Fruit fly (Drosophila melanogaster) whole organism, embryonic: ENCODE measurements around the gene CG3634.
A peak's percentile ranks its signal among the peaks of the same experiment; 100 is the strongest.

Experiments
- Aef1 ChIP-seq: fragments of 200-800 bp; sonication (Bioruptor generic); IDR thresholded peaks from 3 replicates; pipeline ENCODE4 v1.3.6; 2022; ENCODE audit warnings: missing biosample characterization, missing genetic modification characterization
- B-H1 ChIP-seq: fragments of 200-800 bp; sonication (Bioruptor generic); IDR thresholded peaks from 3 replicates; pipeline ENCODE4 v1.3.6; 2022; ENCODE audit warnings: missing biosample characterization, missing genetic modification characterization
- B-H2 ChIP-seq: fragments of 200-800 bp; sonication (Bioruptor generic); optimal IDR thresholded peaks from 2 replicates; lab custom pipeline; 2018; ENCODE audit warnings: missing biosample characterization, mild to moderate bottlenecking, missing genetic modification characterization
- Bdp1 ChIP-seq: fragments of 200-800 bp; sonication (Bioruptor generic); optimal IDR thresholded peaks from 3 replicates; lab custom pipeline; 2016; ENCODE audit warnings: missing biosample characterization, missing genetic modification characterization
- Blimp-1 ChIP-seq: fragments of 200-800 bp; sonication (Bioruptor generic); optimal IDR thresholded peaks from 3 replicates; lab custom pipeline; 2018; ENCODE audit warnings: missing biosample characterization, missing genetic modification characterization, mild to moderate bottlenecking, moderate library complexity, missing genetic modification reagents
- CG10209 ChIP-seq: fragments of 200-800 bp; sonication (Bioruptor generic); optimal IDR thresholded peaks from 3 replicates; lab custom pipeline; 2017; ENCODE audit warnings: missing biosample characterization, mild to moderate bottlenecking, missing genetic modification characterization, missing genetic modification reagents
- CG11456 ChIP-seq: fragments of 200-800 bp; sonication (Bioruptor generic); IDR thresholded peaks from 3 replicates; pipeline ENCODE4 v1.3.6; 2022; ENCODE audit warnings: missing biosample characterization, missing genetic modification characterization
- CG11560 ChIP-seq: fragments of 200-800 bp; sonication (Bioruptor generic); IDR thresholded peaks from 3 replicates; pipeline ENCODE4 v1.3.6; 2022; ENCODE audit warnings: missing biosample characterization, missing genetic modification characterization
- CG11723 ChIP-seq: fragments of 200-800 bp; sonication (Bioruptor generic); optimal IDR thresholded peaks from 2 replicates; lab custom pipeline; 2017; ENCODE audit warnings: missing biosample characterization, mild to moderate bottlenecking, missing genetic modification characterization
- CG16815 ChIP-seq: fragments of 200-800 bp; sonication (Bioruptor generic); optimal IDR thresholded peaks from 3 replicates; lab custom pipeline; 2017; ENCODE audit warnings: missing biosample characterization, mild to moderate bottlenecking, missing genetic modification characterization
- CG16863 ChIP-seq: fragments of 200-800 bp; sonication (Bioruptor generic); optimal IDR thresholded peaks from 3 replicates; lab custom pipeline; 2016; ENCODE audit warnings: missing biosample characterization, missing genetic modification characterization
- CG17385 ChIP-seq: fragments of 200-800 bp; sonication (Bioruptor generic); optimal IDR thresholded peaks from 3 replicates; lab custom pipeline; 2018; ENCODE audit warnings: missing biosample characterization, mild to moderate bottlenecking, missing genetic modification characterization
- CG2129 ChIP-seq: fragments of 200-800 bp; sonication (Bioruptor generic); IDR thresholded peaks from 2 replicates; pipeline ENCODE4 v1.3.6; 2022; ENCODE audit warnings: missing biosample characterization, missing genetic modification characterization; ENCODE audit not compliant: partially characterized antibody
- CG3163 ChIP-seq: fragments of 200-800 bp; sonication (Bioruptor generic); optimal IDR thresholded peaks from 3 replicates; lab custom pipeline; 2016; ENCODE audit warnings: missing biosample characterization, missing genetic modification characterization
- CG3726 ChIP-seq: fragments of 200-800 bp; sonication (Bioruptor generic); IDR thresholded peaks from 3 replicates; pipeline ENCODE4, ENCODE4 v1.3.6; 2022; ENCODE audit warnings: missing biosample characterization, missing genetic modification characterization
- CG3838 ChIP-seq: fragments of 200-800 bp; sonication (Bioruptor generic); optimal IDR thresholded peaks from 3 replicates; lab custom pipeline; 2016; ENCODE audit warnings: missing biosample characterization, missing genetic modification characterization
- CG4328 ChIP-seq: fragments of 200-800 bp; sonication (Bioruptor generic); optimal IDR thresholded peaks from 3 replicates; lab custom pipeline; 2017; ENCODE audit warnings: missing biosample characterization, missing genetic modification reagents, missing genetic modification characterization
- CG43689 ChIP-seq: fragments of 200-800 bp; sonication (Bioruptor generic); IDR thresholded peaks from 2 replicates; pipeline ENCODE4 v1.3.6; 2022; ENCODE audit warnings: missing biosample characterization, missing genetic modification characterization
- CG4617 ChIP-seq: fragments of 200-800 bp; sonication (Bioruptor generic); optimal IDR thresholded peaks from 3 replicates; lab custom pipeline; 2016; ENCODE audit warnings: missing biosample characterization, missing genetic modification characterization, borderline replicate concordance
- CG6272 ChIP-seq: fragments of 200-800 bp; sonication (Bioruptor generic); IDR thresholded peaks from 2 replicates; pipeline ENCODE4 v1.3.6; 2022; ENCODE audit warnings: missing biosample characterization, missing genetic modification characterization
- CG7556 ChIP-seq: fragments of 200-800 bp; sonication (Bioruptor generic); optimal IDR thresholded peaks from 2 replicates; lab custom pipeline; 2017; ENCODE audit warnings: missing biosample characterization, mild to moderate bottlenecking, missing genetic modification characterization
- CG8944 ChIP-seq: fragments of 200-800 bp; sonication (Bioruptor generic); optimal IDR thresholded peaks from 3 replicates; lab custom pipeline; 2016; ENCODE audit warnings: missing biosample characterization, missing genetic modification characterization
- CrebB ChIP-seq: fragments of 200-800 bp; sonication (Bioruptor generic); optimal IDR thresholded peaks from 3 replicates; lab custom pipeline; 2018; ENCODE audit warnings: missing biosample characterization, mild to moderate bottlenecking, missing genetic modification characterization
- Deaf1 ChIP-seq: fragments of 200-800 bp; optimal IDR thresholded peaks from 3 replicates; lab custom pipeline; 2019; ENCODE audit warnings: missing biosample characterization, mild to moderate bottlenecking, missing genetic modification characterization, moderate library complexity
- Dfd ChIP-seq, 2 experiments: fragments of >200 bp; optimal IDR thresholded peaks; 2 replicates each; lab custom pipeline; 2017; ENCODE audit warnings: missing biosample characterization in 2 of 2, missing genetic modification characterization in 2 of 2
- Dip2 ChIP-seq: fragments of 200-800 bp; sonication (Bioruptor generic); IDR thresholded peaks from 2 replicates; pipeline ENCODE4 v1.3.6; 2022; ENCODE audit warnings: missing biosample characterization, missing genetic modification characterization
- Dll ChIP-seq: fragments of 200-800 bp; sonication (Bioruptor generic); IDR thresholded peaks from 4 replicates; pipeline ENCODE4 v1.3.6; 2022; ENCODE audit warnings: missing biosample characterization, missing genetic modification characterization; ENCODE audit not compliant: partially characterized antibody
- E2f1 ChIP-seq: fragments of 200-800 bp; sonication (Bioruptor generic); IDR thresholded peaks from 2 replicates; pipeline ENCODE4 v1.3.6; 2022; ENCODE audit warnings: missing biosample characterization, missing genetic modification characterization
- Ets65A ChIP-seq: fragments of 200-800 bp; sonication (Bioruptor generic); peaks from one replicate; lab custom pipeline; 2016; ENCODE audit warnings: missing biosample characterization, missing genetic modification characterization
- Ets97D ChIP-seq: fragments of 200-800 bp; sonication (Bioruptor generic); optimal IDR thresholded peaks from 3 replicates; lab custom pipeline; 2016; ENCODE audit warnings: missing biosample characterization, missing genetic modification characterization
- HHEX ChIP-seq: fragments of 200-800 bp; sonication (Bioruptor generic); optimal IDR thresholded peaks from 3 replicates; lab custom pipeline; 2017; ENCODE audit warnings: missing biosample characterization, mild to moderate bottlenecking, missing genetic modification characterization, missing genetic modification reagents
- HLH4C ChIP-seq: fragments of 200-800 bp; sonication (Bioruptor generic); IDR thresholded peaks from 3 replicates; pipeline ENCODE4 v1.3.6; 2022; ENCODE audit warnings: missing biosample characterization, missing genetic modification characterization; ENCODE audit not compliant: partially characterized antibody
- Hsf ChIP-seq: fragments of 200-800 bp; sonication (Bioruptor generic); optimal IDR thresholded peaks from 3 replicates; lab custom pipeline; 2016; ENCODE audit warnings: missing biosample characterization, missing genetic modification characterization
- MTF-1 ChIP-seq: fragments of 200-800 bp; sonication (Bioruptor generic); optimal IDR thresholded peaks from 2 replicates; lab custom pipeline; 2018; ENCODE audit warnings: missing biosample characterization, mild to moderate bottlenecking, missing genetic modification characterization, borderline replicate concordance
- Med ChIP-seq: fragments of 200-800 bp; sonication (Bioruptor generic); peaks from one replicate; lab custom pipeline; 2016; ENCODE audit warnings: missing biosample characterization, missing genetic modification characterization, mild to moderate bottlenecking, inconsistent platforms, moderate library complexity
- Mrtf ChIP-seq: fragments of 200-800 bp; sonication (Bioruptor generic); IDR thresholded peaks from 3 replicates; pipeline ENCODE4 v1.3.6; 2022; ENCODE audit warnings: missing biosample characterization, missing genetic modification characterization
- NC2β ChIP-seq: fragments of 200-800 bp; sonication (Bioruptor generic); optimal IDR thresholded peaks from 2 replicates; lab custom pipeline; 2016; ENCODE audit warnings: missing biosample characterization, missing genetic modification characterization
- NFAT ChIP-seq: fragments of 200-800 bp; sonication (Bioruptor generic); IDR thresholded peaks from 2 replicates; pipeline ENCODE4 v1.3.6; 2022; ENCODE audit warnings: missing biosample characterization, missing genetic modification characterization
- Nf-YC ChIP-seq: fragments of 200-800 bp; optimal IDR thresholded peaks from 3 replicates; lab custom pipeline; 2019; ENCODE audit warnings: missing biosample characterization, mild to moderate bottlenecking, missing genetic modification characterization, moderate library complexity
- Oli ChIP-seq: fragments of 200-800 bp; sonication (Bioruptor generic); optimal IDR thresholded peaks from 2 replicates; lab custom pipeline; 2018; ENCODE audit warnings: missing biosample characterization, mild to moderate bottlenecking, missing genetic modification characterization, moderate library complexity
- Sry-δ ChIP-seq: fragments of 200-800 bp; sonication (Bioruptor generic); optimal IDR thresholded peaks from 2 replicates; lab custom pipeline; 2016; ENCODE audit warnings: missing biosample characterization, missing genetic modification characterization
- TFAM ChIP-seq: fragments of 200-800 bp; sonication (Bioruptor generic); optimal IDR thresholded peaks from 2 replicates; lab custom pipeline; 2017; ENCODE audit warnings: missing biosample characterization, missing genetic modification characterization, inconsistent platforms
- Taf1 ChIP-seq: fragments of 200-800 bp; sonication (Bioruptor generic); IDR thresholded peaks from 2 replicates; pipeline ENCODE4 v1.3.6; 2022; ENCODE audit warnings: missing biosample characterization, missing genetic modification characterization
- Vsx1 ChIP-seq: fragments of 200-800 bp; sonication (Bioruptor generic); optimal IDR thresholded peaks from 2 replicates; lab custom pipeline; 2017; ENCODE audit warnings: missing biosample characterization, mild to moderate bottlenecking, missing genetic modification characterization, missing genetic modification reagents
- emc ChIP-seq: fragments of 200-800 bp; sonication (Bioruptor generic); optimal IDR thresholded peaks from 2 replicates; lab custom pipeline; 2016; ENCODE audit warnings: missing biosample characterization, missing genetic modification characterization
- esg ChIP-seq: fragments of 200-800 bp; sonication (Bioruptor generic); conservative IDR thresholded peaks from 2 replicates; pipeline ENCODE4 v1.3.6; 2022; ENCODE audit warnings: missing biosample characterization, missing genetic modification characterization
- eyg ChIP-seq: fragments of 200-800 bp; sonication (Bioruptor generic); optimal IDR thresholded peaks from 3 replicates; lab custom pipeline; 2016; ENCODE audit warnings: missing biosample characterization, missing genetic modification characterization
- gce ChIP-seq: fragments of 200-800 bp; sonication (Bioruptor generic); IDR thresholded peaks from 3 replicates; pipeline ENCODE4 v1.3.6; 2022; ENCODE audit warnings: missing biosample characterization, missing genetic modification characterization
- gcm ChIP-seq: fragments of 200-800 bp; sonication (Bioruptor generic); optimal IDR thresholded peaks from 2 replicates; lab custom pipeline; 2019; ENCODE audit warnings: missing biosample characterization, mild to moderate bottlenecking, missing genetic modification characterization, moderate library complexity
- maf-S ChIP-seq: fragments of 200-800 bp; sonication (Bioruptor generic); optimal IDR thresholded peaks from 2 replicates; lab custom pipeline; 2016; ENCODE audit warnings: missing biosample characterization, missing genetic modification characterization
- ttk ChIP-seq: fragments of 200-800 bp; sonication (Bioruptor generic); IDR thresholded peaks from 2 replicates; pipeline ENCODE4 v2.1.2; 2022; ENCODE audit warnings: missing biosample characterization, missing genetic modification characterization
- twi ChIP-seq: fragments of 200-800 bp; optimal IDR thresholded peaks from 2 replicates; lab custom pipeline; 2019; ENCODE audit warnings: missing biosample characterization, mild to moderate bottlenecking, missing genetic modification characterization, moderate library complexity
- usp ChIP-seq: fragments of >200 bp; optimal IDR thresholded peaks from 2 replicates; lab custom pipeline; 2017; ENCODE audit warnings: missing biosample characterization, missing genetic modification characterization

CG3634 gene

DNA sequence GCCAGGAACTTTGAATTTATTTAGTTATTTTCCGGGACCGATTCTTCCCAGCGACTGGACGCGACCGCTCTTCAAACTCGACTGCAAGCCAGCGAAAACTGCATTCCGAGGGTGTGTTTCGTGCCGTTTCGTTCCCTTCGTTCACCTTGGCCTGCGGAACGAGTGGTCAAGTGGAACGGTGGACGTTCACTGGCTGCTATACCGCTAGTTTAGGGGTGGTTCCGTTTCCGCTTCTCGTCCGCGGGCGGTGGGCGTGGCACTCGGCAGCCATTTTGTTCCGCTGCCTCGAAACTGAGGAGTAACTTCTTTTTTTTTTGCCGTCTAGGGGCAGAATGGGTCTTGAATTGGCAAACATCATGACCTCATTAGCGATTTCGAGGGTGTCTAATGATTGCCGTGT is 16.4 kb downstream of the CG3634 start, which contains the start of gene Six4 (continued):
- no peak for TF ChIP-seq CG11560 (tag; lab: Robert Waterston, UW)
- no peak for TF ChIP-seq CG7556 (GFP tag; lab: Kevin White, UChicago)
- TF ChIP-seq NFAT (GFP tag; lab: Robert Waterston, UW): no peak
- no peak for TF ChIP-seq emc
- no peak for TF ChIP-seq Oli (tag; lab: Kevin White, UChicago)
- TF ChIP-seq CG17385 (GFP tag; lab: Kevin White, UChicago): no peak
- TF ChIP-seq CG11723: no peak
- no peak for TF ChIP-seq CG3838 (GFP tag; lab: Kevin White, UChicago)
- peak; percentile 94 for TF ChIP-seq Nf-YC (tag; lab: Kevin White, UChicago)
- no peak for TF ChIP-seq CG43689 (GFP tag; lab: Robert Waterston, UW)
- no peak for TF ChIP-seq eyg (GFP tag; lab: Kevin White, UChicago)
- TF ChIP-seq CG11456: no peak
- TF ChIP-seq CG4328 (GFP tag; lab: Kevin White, UChicago): peak; percentile 7
- no peak for TF ChIP-seq Dip2 (GFP tag; lab: Robert Waterston, UW)
- TF ChIP-seq MTF-1 (GFP tag; lab: Kevin White, UChicago): peak; percentile 32
- TF ChIP-seq NC2β (GFP tag; lab: Kevin White, UChicago): no peak
- no peak for TF ChIP-seq maf-S (GFP tag; lab: Kevin White, UChicago)
- no peak for TF ChIP-seq Vsx1 (GFP tag; lab: Kevin White, UChicago)
- 0 out of 3 replicates have a peak, but pooled peaks have one; percentile 34 for TF ChIP-seq Mrtf
- TF ChIP-seq Aef1 (GFP tag; lab: Robert Waterston, UW): no peak
- no peak for TF ChIP-seq CG16863 (GFP tag; lab: Kevin White, UChicago)
- no peak for TF ChIP-seq TFAM (GFP tag; lab: Kevin White, UChicago)
- 0 out of 2 replicates have a peak, but pooled peaks have one; percentile 50 for TF ChIP-seq ttk
- TF ChIP-seq gce (GFP tag; lab: Robert Waterston, UW): no peak
- no peak for TF ChIP-seq CrebB
- no peak for TF ChIP-seq Taf1 (GFP tag; lab: Robert Waterston, UW)
- no peak for TF ChIP-seq CG4617 (GFP tag; lab: Kevin White, UChicago)
- no peak for TF ChIP-seq HHEX (GFP tag; lab: Kevin White, UChicago)
- TF ChIP-seq CG10209: no peak
- TF ChIP-seq E2f1 (GFP tag; lab: Robert Waterston, UW): no peak
- TF ChIP-seq usp (GFP tag; lab: Kevin White, UChicago): no peak
- TF ChIP-seq esg (GFP tag; lab: Robert Waterston, UW): no peak
- no peak for TF ChIP-seq CG3163 (GFP tag; lab: Kevin White, UChicago)
- TF ChIP-seq Sry-δ (GFP tag; lab: Kevin White, UChicago): no peak
- TF ChIP-seq CG2129: no peak
- TF ChIP-seq Ets97D (GFP tag; lab: Kevin White, UChicago): peak; percentile 83
- no peak for TF ChIP-seq B-H1 (GFP tag; lab: Robert Waterston, UW)
- TF ChIP-seq Blimp-1 (GFP tag; lab: Kevin White, UChicago): no peak
- no peak for TF ChIP-seq CG6272

DNA sequence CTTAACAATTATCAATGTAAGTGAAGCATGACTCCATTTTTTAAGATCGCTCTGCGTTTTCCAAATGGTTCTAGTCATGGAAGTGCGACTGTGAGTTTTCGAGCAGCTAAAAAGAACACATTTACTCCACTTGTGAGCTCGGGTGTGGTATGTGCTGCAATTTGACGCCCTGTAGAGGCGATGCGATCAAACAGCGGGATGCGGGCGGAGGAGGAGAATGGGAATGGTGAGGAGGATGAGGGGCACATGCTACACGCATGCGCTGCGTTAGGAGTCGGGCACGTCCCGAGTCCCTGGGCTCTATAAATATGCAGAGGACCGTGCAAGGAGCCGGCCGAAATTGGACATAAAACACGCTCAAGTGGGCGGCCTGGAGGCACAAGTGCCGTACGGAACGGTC is 19.8 kb downstream of the CG3634 start:
- peak; percentile 99 for TF ChIP-seq twi (tag; lab: Kevin White, UChicago)
- TF ChIP-seq Dfd (GFP tag; optimal IDR thresholded peaks at IDR 0.05; lab: Kevin White, UChicago): no peak
- TF ChIP-seq gcm: peak; percentile 75
- TF ChIP-seq CG3838 (GFP tag; lab: Kevin White, UChicago): no peak
- TF ChIP-seq Ets65A (GFP tag; lab: Kevin White, UChicago): peak; percentile 30
- no peak for TF ChIP-seq Hsf (GFP tag; lab: Kevin White, UChicago)
- 0 out of 3 replicates have a peak, but pooled peaks have one; percentile 30 for TF ChIP-seq HLH4C
- no peak for TF ChIP-seq CG3726 (GFP tag; lab: Robert Waterston, UW)
- no peak for TF ChIP-seq CG8944 (GFP tag; lab: Kevin White, UChicago)
- TF ChIP-seq Blimp-1 (GFP tag; lab: Kevin White, UChicago): no peak
- TF ChIP-seq CG16815 (GFP tag; lab: Kevin White, UChicago): no peak
- TF ChIP-seq Med (GFP tag; lab: Kevin White, UChicago): peak; percentile 35
- TF ChIP-seq Deaf1 (tag; lab: Kevin White, UChicago): no peak
- TF ChIP-seq Dll (GFP tag; lab: Robert Waterston, UW): 0 out of 4 replicates have a peak, but pooled peaks have one; percentile 25
- no peak for TF ChIP-seq B-H2
- TF ChIP-seq Bdp1: no peak
